Worm (Caenorhabditis elegans) whole organism, midembryonic: ENCODE results near the gene yju-2.

Experiments used
- flt-1 ChIP-seq: fragments of 200-800 bp; sonication (Bioruptor generic); IDR thresholded peaks from 2 replicates; pipeline ENCODE4 v1.3.6; 2022; ENCODE audit warnings: missing genetic modification characterization, missing compliant biosample characterization
- med-1 ChIP-seq: sonication (generic microtip); optimal IDR thresholded peaks from 2 replicates; lab custom pipeline; 2017; ENCODE audit warnings: missing genetic modification characterization, mild to moderate bottlenecking, missing compliant biosample characterization, antibody characterized with exemption, missing genetic modification reagents; ENCODE audit not compliant: insufficient read depth
- ref-1 ChIP-seq: fragments of 200-800 bp; sonication (Bioruptor generic); conservative IDR thresholded peaks from 2 replicates; pipeline ENCODE4 v1.3.6; 2022; ENCODE audit warnings: missing genetic modification reagents, missing genetic modification characterization, missing compliant biosample characterization
- tab-1 ChIP-seq: fragments of 200-800 bp; sonication (Bioruptor generic); IDR thresholded peaks from 2 replicates; pipeline ENCODE4 v1.3.6; 2022; ENCODE audit warnings: missing genetic modification characterization, missing compliant biosample characterization

- TF ChIP-seq med-1 (GFP tag; lab: Kevin White, UChicago): no peak
- TF ChIP-seq ref-1 (GFP tag; lab: Robert Waterston, UW): no peak
- TF ChIP-seq tab-1 (GFP tag; lab: Robert Waterston, UW): no peak
- no peak for TF ChIP-seq flt-1 (GFP tag; lab: Robert Waterston, UW)
These were observed 4.4 kb upstream of the yju-2 start, which contains the start of the genes rps-14 and rpl-36 for ce11 chrIII:7179538-7180301.
